Fruit fly (Drosophila melanogaster) whole organism, embryonic: ENCODE results near the gene AP-2alpha.

Experiments
- Abd-B ChIP-seq: fragments of 200-800 bp; sonication (Bioruptor generic); optimal IDR thresholded peaks from 2 replicates; lab custom pipeline; 2018; ENCODE audit warnings: missing biosample characterization, mild to moderate bottlenecking, missing genetic modification characterization, moderate library complexity
- Ada2b ChIP-seq: fragments of 200-800 bp; sonication (Bioruptor generic); IDR thresholded peaks from 2 replicates; pipeline ENCODE4 v1.3.6; 2022; ENCODE audit warnings: missing biosample characterization, missing genetic modification characterization
- Blimp-1 ChIP-seq: fragments of 200-800 bp; sonication (Bioruptor generic); optimal IDR thresholded peaks from 3 replicates; lab custom pipeline; 2018; ENCODE audit warnings: missing biosample characterization, missing genetic modification characterization, mild to moderate bottlenecking, moderate library complexity, missing genetic modification reagents
- CG10147 ChIP-seq: fragments of 200-800 bp; sonication (Bioruptor generic); optimal IDR thresholded peaks from 2 replicates; lab custom pipeline; 2019; ENCODE audit warnings: missing biosample characterization, mild to moderate bottlenecking, missing genetic modification characterization, moderate library complexity
- CG10274 ChIP-seq: fragments of 200-800 bp; sonication (Bioruptor generic); optimal IDR thresholded peaks from 3 replicates; lab custom pipeline; 2017; ENCODE audit warnings: missing biosample characterization, mild to moderate bottlenecking, missing genetic modification characterization
- CG11723 ChIP-seq: fragments of 200-800 bp; sonication (Bioruptor generic); optimal IDR thresholded peaks from 2 replicates; lab custom pipeline; 2017; ENCODE audit warnings: missing biosample characterization, mild to moderate bottlenecking, missing genetic modification characterization
- CG12155 ChIP-seq: fragments of 200-800 bp; sonication (Bioruptor generic); optimal IDR thresholded peaks from 3 replicates; lab custom pipeline; 2016; ENCODE audit warnings: missing biosample characterization, missing genetic modification characterization
- CG12391 ChIP-seq: fragments of 200-800 bp; sonication (Bioruptor generic); optimal IDR thresholded peaks from 3 replicates; lab custom pipeline; 2018; ENCODE audit warnings: missing biosample characterization, mild to moderate bottlenecking, missing genetic modification characterization, moderate library complexity
- CG1603 ChIP-seq: fragments of 200-800 bp; sonication (Bioruptor generic); optimal IDR thresholded peaks from 2 replicates; lab custom pipeline; 2019; ENCODE audit warnings: missing biosample characterization, mild to moderate bottlenecking, missing genetic modification characterization, moderate library complexity
- CG17186 ChIP-seq: fragments of 200-800 bp; sonication (Bioruptor generic); optimal IDR thresholded peaks from 3 replicates; lab custom pipeline; 2017; ENCODE audit warnings: missing biosample characterization, missing genetic modification reagents, missing genetic modification characterization
- CG2120 ChIP-seq: fragments of 200-800 bp; sonication (Bioruptor generic); optimal IDR thresholded peaks from 3 replicates; lab custom pipeline; 2016; ENCODE audit warnings: missing biosample characterization, missing genetic modification characterization
- CG2199 ChIP-seq: fragments of 200-800 bp; sonication (Bioruptor generic); IDR thresholded peaks from 3 replicates; pipeline ENCODE4 v1.3.6; 2022; ENCODE audit warnings: missing biosample characterization, missing genetic modification characterization
- CG30403 ChIP-seq: fragments of 200-800 bp; sonication (Bioruptor generic); optimal IDR thresholded peaks from 3 replicates; lab custom pipeline; 2016; ENCODE audit warnings: missing biosample characterization, missing genetic modification characterization
- CG3407 ChIP-seq: fragments of 200-800 bp; sonication (Bioruptor generic); optimal IDR thresholded peaks from 2 replicates; lab custom pipeline; 2018; ENCODE audit warnings: missing biosample characterization, mild to moderate bottlenecking, missing genetic modification characterization
- CG3995 ChIP-seq: fragments of 200-800 bp; sonication (Bioruptor generic); optimal IDR thresholded peaks from 3 replicates; lab custom pipeline; 2016; ENCODE audit warnings: missing biosample characterization, missing genetic modification characterization
- CG4360 ChIP-seq: fragments of 200-800 bp; sonication (Bioruptor generic); IDR thresholded peaks from 2 replicates; pipeline ENCODE4 v1.3.6; 2022; ENCODE audit warnings: missing biosample characterization, missing genetic modification characterization
- CG43689 ChIP-seq: fragments of 200-800 bp; sonication (Bioruptor generic); IDR thresholded peaks from 2 replicates; pipeline ENCODE4 v1.3.6; 2022; ENCODE audit warnings: missing biosample characterization, missing genetic modification characterization
- CG4707 ChIP-seq: fragments of 200-800 bp; sonication (Bioruptor generic); optimal IDR thresholded peaks from 2 replicates; lab custom pipeline; 2018; ENCODE audit warnings: missing biosample characterization, mild to moderate bottlenecking, missing genetic modification characterization, moderate library complexity
- CG7839 ChIP-seq: fragments of 200-800 bp; sonication (Bioruptor generic); optimal IDR thresholded peaks from 3 replicates; lab custom pipeline; 2018; ENCODE audit warnings: missing biosample characterization, mild to moderate bottlenecking, missing genetic modification characterization, moderate library complexity
- CG7963 ChIP-seq: fragments of 200-800 bp; sonication (Bioruptor generic); IDR thresholded peaks from 3 replicates; pipeline ENCODE4 v1.3.6; 2022; ENCODE audit warnings: missing biosample characterization, missing genetic modification characterization; ENCODE audit not compliant: partially characterized antibody
- CG8281 ChIP-seq: fragments of 200-800 bp; sonication (Bioruptor generic); optimal IDR thresholded peaks from 2 replicates; lab custom pipeline; 2018; ENCODE audit warnings: missing biosample characterization, mild to moderate bottlenecking, missing genetic modification characterization, moderate library complexity
- CG8924 ChIP-seq: fragments of 200-800 bp; optimal IDR thresholded peaks from 3 replicates; lab custom pipeline; 2019; ENCODE audit warnings: missing biosample characterization, mild to moderate bottlenecking, missing genetic modification characterization, moderate library complexity
- CG9609 ChIP-seq: fragments of 200-800 bp; sonication (Bioruptor generic); optimal IDR thresholded peaks from 3 replicates; lab custom pipeline; 2016; ENCODE audit warnings: missing biosample characterization, missing genetic modification characterization
- D19B ChIP-seq: fragments of 200-800 bp; sonication (Bioruptor generic); optimal IDR thresholded peaks from 2 replicates; lab custom pipeline; 2017; ENCODE audit warnings: missing biosample characterization, mild to moderate bottlenecking, missing genetic modification characterization
- Dfd ChIP-seq, 2 experiments: fragments of >200 bp; optimal IDR thresholded peaks; 2 replicates each; lab custom pipeline; 2017; ENCODE audit warnings: missing biosample characterization in 2 of 2, missing genetic modification characterization in 2 of 2
- Elba2 ChIP-seq: fragments of 200-800 bp; sonication (Bioruptor generic); optimal IDR thresholded peaks from 3 replicates; lab custom pipeline; 2016; ENCODE audit warnings: missing biosample characterization, missing genetic modification characterization
- Ets97D ChIP-seq: fragments of 200-800 bp; sonication (Bioruptor generic); optimal IDR thresholded peaks from 3 replicates; lab custom pipeline; 2016; ENCODE audit warnings: missing biosample characterization, missing genetic modification characterization
- Fer1 ChIP-seq: fragments of 200-800 bp; sonication (Bioruptor generic); optimal IDR thresholded peaks from 2 replicates; lab custom pipeline; 2017; ENCODE audit warnings: missing biosample characterization, mild to moderate bottlenecking, missing genetic modification characterization
- Gsc ChIP-seq: fragments of 200-800 bp; sonication (Bioruptor generic); IDR thresholded peaks from 2 replicates; pipeline ENCODE4 v1.3.6; 2022; ENCODE audit warnings: missing biosample characterization, missing genetic modification characterization
- NK7.1 ChIP-seq: fragments of 200-800 bp; sonication (Bioruptor generic); optimal IDR thresholded peaks from 3 replicates; lab custom pipeline; 2016; ENCODE audit warnings: missing biosample characterization, missing genetic modification characterization
- aop ChIP-seq: fragments of 200-800 bp; sonication (Bioruptor generic); IDR thresholded peaks from 2 replicates; pipeline ENCODE4 v1.3.6; 2022; ENCODE audit warnings: missing biosample characterization, missing genetic modification characterization
- bab2 ChIP-seq: fragments of 200-800 bp; sonication (Bioruptor generic); optimal IDR thresholded peaks from 2 replicates; lab custom pipeline; 2016; ENCODE audit warnings: missing biosample characterization, missing genetic modification characterization
- corto ChIP-seq: fragments of 200-800 bp; sonication (Bioruptor generic); optimal IDR thresholded peaks from 2 replicates; lab custom pipeline; 2016; ENCODE audit warnings: missing biosample characterization, mild to moderate bottlenecking, missing genetic modification characterization, moderate library complexity
- ewg ChIP-seq: fragments of 200-800 bp; sonication (Bioruptor generic); optimal IDR thresholded peaks from 3 replicates; lab custom pipeline; 2017; ENCODE audit warnings: mild to moderate bottlenecking, missing biosample characterization, missing genetic modification reagents, missing genetic modification characterization
- exex ChIP-seq: fragments of 200-800 bp; sonication (Bioruptor generic); optimal IDR thresholded peaks from 4 replicates; lab custom pipeline; 2018; ENCODE audit warnings: missing biosample characterization, mild to moderate bottlenecking, missing genetic modification characterization, moderate library complexity
- gfzf ChIP-seq: fragments of 200-800 bp; sonication (Bioruptor generic); optimal IDR thresholded peaks from 2 replicates; lab custom pipeline; 2016; ENCODE audit warnings: missing biosample characterization, mild to moderate bottlenecking, missing genetic modification characterization, moderate library complexity
- oc ChIP-seq: fragments of 200-800 bp; sonication (Bioruptor generic); optimal IDR thresholded peaks from 2 replicates; lab custom pipeline; 2018; ENCODE audit warnings: missing biosample characterization, mild to moderate bottlenecking, missing genetic modification characterization, moderate library complexity
- onecut ChIP-seq: fragments of 200-800 bp; sonication (Bioruptor generic); IDR thresholded peaks from 2 replicates; pipeline ENCODE4 v1.3.6; 2022; ENCODE audit warnings: missing biosample characterization, missing genetic modification characterization
- peb ChIP-seq: fragments of 200-800 bp; sonication (Bioruptor generic); IDR thresholded peaks from 2 replicates; pipeline ENCODE4 v1.3.6; 2022; ENCODE audit warnings: missing biosample characterization, missing genetic modification characterization
- phol ChIP-seq: fragments of 200-800 bp; sonication (Bioruptor generic); optimal IDR thresholded peaks from 3 replicates; lab custom pipeline; 2018; ENCODE audit warnings: missing biosample characterization, mild to moderate bottlenecking, missing genetic modification characterization, moderate library complexity
- ranshi ChIP-seq: fragments of 200-800 bp; sonication (Bioruptor generic); IDR thresholded peaks from 2 replicates; pipeline ENCODE4 v1.3.6; 2022; ENCODE audit warnings: missing biosample characterization, missing genetic modification characterization
- sob ChIP-seq: fragments of 200-800 bp; sonication (Bioruptor generic); IDR thresholded peaks from 2 replicates; pipeline ENCODE4 v1.3.6; 2022; ENCODE audit warnings: missing biosample characterization, missing genetic modification characterization
- tin ChIP-seq: fragments of 200-800 bp; sonication (Bioruptor generic); optimal IDR thresholded peaks from 3 replicates; lab custom pipeline; 2016; ENCODE audit warnings: missing biosample characterization, missing genetic modification characterization
- tio ChIP-seq: fragments of 200-800 bp; sonication (Bioruptor generic); optimal IDR thresholded peaks from 2 replicates; lab custom pipeline; 2017; ENCODE audit warnings: missing biosample characterization, missing genetic modification characterization, inconsistent platforms
- toy ChIP-seq: fragments of 200-800 bp; sonication (Bioruptor generic); IDR thresholded peaks from 2 replicates; pipeline ENCODE4 v1.3.6; 2022; ENCODE audit warnings: missing biosample characterization, missing genetic modification characterization
- ttk ChIP-seq: fragments of 200-800 bp; sonication (Bioruptor generic); IDR thresholded peaks from 2 replicates; pipeline ENCODE4 v2.1.2; 2022; ENCODE audit warnings: missing biosample characterization, missing genetic modification characterization
- tx ChIP-seq: fragments of 200-800 bp; sonication (Bioruptor generic); optimal IDR thresholded peaks from 2 replicates; lab custom pipeline; 2016; ENCODE audit warnings: missing biosample characterization, missing genetic modification characterization
- vfl ChIP-seq: fragments of 200-800 bp; sonication (Bioruptor generic); optimal IDR thresholded peaks from 2 replicates; lab custom pipeline; 2016; ENCODE audit warnings: missing biosample characterization, missing genetic modification characterization
- zfh1 ChIP-seq: fragments of 200-800 bp; sonication (Bioruptor generic); IDR thresholded peaks from 3 replicates; pipeline ENCODE4 v1.3.6; 2022; ENCODE audit warnings: missing biosample characterization, missing genetic modification characterization

AP-2alpha gene

dm6 chr2L:429680-430484 lies 15.3 kb upstream of the AP-2alpha start (continued):
- peak; percentile 44 for TF ChIP-seq CG12155
- peak; percentile 31 for TF ChIP-seq tx (GFP tag; lab: Kevin White, UChicago)
- peak; percentile 20 for TF ChIP-seq ewg
- peak; percentile 23 for TF ChIP-seq bab2
- TF ChIP-seq CG2199: no peak
- no peak for TF ChIP-seq CG11723 (GFP tag; lab: Kevin White, UChicago)
- no peak for TF ChIP-seq CG8281 (tag; lab: Kevin White, UChicago)
- no peak for TF ChIP-seq Dfd (GFP tag; optimal IDR thresholded peaks at IDR 0.05; lab: Kevin White, UChicago)
- peak; percentile 12 for TF ChIP-seq tio (GFP tag; lab: Kevin White, UChicago)
- TF ChIP-seq CG8924: peak; percentile 46
- peak; percentile 2 for TF ChIP-seq CG3407 (GFP tag; lab: Kevin White, UChicago)
- no peak for TF ChIP-seq sob
- no peak for TF ChIP-seq exex (tag; lab: Kevin White, UChicago)
- no peak for TF ChIP-seq Gsc (GFP tag; lab: Robert Waterston, UW)
- peak; percentile 51 for TF ChIP-seq D19B (GFP tag; lab: Kevin White, UChicago)
- no peak for TF ChIP-seq CG10274
- TF ChIP-seq Blimp-1: peak; percentile 59
- peak; percentile 35; the same call in 1 of the 2 replicates for TF ChIP-seq Ada2b (GFP tag; lab: Robert Waterston, UW)
- no peak for TF ChIP-seq CG17186
- no peak for TF ChIP-seq Fer1
- no peak for TF ChIP-seq NK7.1 (GFP tag; lab: Kevin White, UChicago)
- no peak for TF ChIP-seq peb (GFP tag; lab: Robert Waterston, UW)
- TF ChIP-seq corto (GFP tag; lab: Kevin White, UChicago): peak; percentile 79
- TF ChIP-seq onecut (GFP tag; lab: Robert Waterston, UW): 0 out of 2 replicates have a peak, but pooled peaks have one; percentile 6
- TF ChIP-seq Ets97D (GFP tag; lab: Kevin White, UChicago): no peak
- TF ChIP-seq zfh1 (GFP tag; lab: Robert Waterston, UW): peak; percentile 62; the same call in 1 of the 3 replicates
- peak; percentile 55 for TF ChIP-seq CG7839 (tag; lab: Kevin White, UChicago)
- TF ChIP-seq CG43689: no peak
- no peak for TF ChIP-seq CG1603
- TF ChIP-seq CG30403 (GFP tag; lab: Kevin White, UChicago): peak; percentile 71
- peak; percentile 48 for TF ChIP-seq phol (tag; lab: Kevin White, UChicago)
- no peak for TF ChIP-seq CG4707
- 0 out of 2 replicates have a peak, but pooled peaks have one; percentile 32 for TF ChIP-seq aop (GFP tag; lab: Robert Waterston, UW)
- no peak for TF ChIP-seq CG3995
- peak; percentile 20 for TF ChIP-seq Abd-B (GFP tag; lab: Kevin White, UChicago)
- no peak for TF ChIP-seq Elba2 (GFP tag; lab: Kevin White, UChicago)
- TF ChIP-seq CG12391 (tag; lab: Kevin White, UChicago): peak; percentile 62
- no peak for TF ChIP-seq toy (GFP tag; lab: Robert Waterston, UW)
- peak; percentile 44 for TF ChIP-seq tin
- peak; percentile 41 for TF ChIP-seq CG9609 (GFP tag; lab: Kevin White, UChicago)
- no peak; the same call in 1 of the 2 replicates for TF ChIP-seq CG4360 (GFP tag; lab: Robert Waterston, UW)
- TF ChIP-seq CG10147 (GFP tag; lab: Kevin White, UChicago): no peak
- no peak for TF ChIP-seq gfzf
- peak; percentile 61; the same call in 1 of the 2 replicates for TF ChIP-seq ranshi (GFP tag; lab: Robert Waterston, UW)
- no peak for TF ChIP-seq CG7963
- peak; percentile 79 for TF ChIP-seq CG2120
- TF ChIP-seq oc (tag; lab: Kevin White, UChicago): peak; percentile 50
- peak; percentile 59 for TF ChIP-seq vfl (GFP tag; lab: Kevin White, UChicago)
- no peak for TF ChIP-seq ttk
